Worm (Caenorhabditis elegans) whole organism, L4 larva: ENCODE measurements around the gene R10D12.10.
A peak's percentile ranks its signal among the peaks of the same experiment; 100 is the strongest.

Source experiments
- F26F4.8 ChIP-seq: fragments of 200-800 bp; sonication (Bioruptor generic); conservative IDR thresholded peaks from 2 replicates; pipeline ENCODE4 v1.3.6; 2022; ENCODE audit warnings: missing genetic modification characterization, missing compliant biosample characterization
- T20F7.1 ChIP-seq: fragments of 200-800 bp; sonication (Bioruptor generic); optimal IDR thresholded peaks from 2 replicates; lab custom pipeline; 2018; ENCODE audit warnings: mild to moderate bottlenecking, missing genetic modification characterization, missing compliant biosample characterization
- T26A8.4 ChIP-seq: fragments of 200-800 bp; sonication (Bioruptor generic); IDR thresholded peaks from 2 replicates; pipeline ENCODE4 v1.3.6; 2022; ENCODE audit warnings: missing genetic modification characterization, missing compliant biosample characterization
- Y75B8A.6 ChIP-seq: fragments of 200-800 bp; sonication (Bioruptor generic); IDR thresholded peaks from 2 replicates; pipeline ENCODE4 v1.3.6; 2022; ENCODE audit warnings: missing genetic modification reagents, missing genetic modification characterization, missing compliant biosample characterization
- ZK546.5 ChIP-seq, 2 experiments: sonication (generic microtip); optimal IDR thresholded peaks; 2 replicates each; lab custom pipeline; 2017; ENCODE audit warnings: missing biosample characterization in 2 of 2, missing genetic modification characterization in 2 of 2
- aha-1 ChIP-seq: fragments of 150-350 bp; peaks from one replicate; lab custom pipeline; 2014; ENCODE audit warnings: missing biosample characterization, missing genetic modification characterization
- aly-2 ChIP-seq: sonication (generic microtip); optimal IDR thresholded peaks from 2 replicates; lab custom pipeline; 2018; ENCODE audit warnings: missing biosample characterization, missing genetic modification characterization
- arid-1 ChIP-seq: fragments of 200-800 bp; sonication (Bioruptor generic); conservative IDR thresholded peaks from 2 replicates; pipeline ENCODE4 v1.3.6; 2022; ENCODE audit warnings: missing genetic modification reagents, missing genetic modification characterization, missing compliant biosample characterization
- daf-19 ChIP-seq: fragments of 200-800 bp; sonication (Bioruptor generic); conservative IDR thresholded peaks from 2 replicates; pipeline ENCODE4 v1.3.6; 2022; ENCODE audit warnings: missing genetic modification characterization, missing compliant biosample characterization
- egl-43 ChIP-seq: fragments of 200-800 bp; sonication (Bioruptor generic); IDR thresholded peaks from 2 replicates; pipeline ENCODE4 v1.3.6; 2022; ENCODE audit warnings: missing genetic modification reagents, missing genetic modification characterization, missing compliant biosample characterization
- fos-1 ChIP-seq: fragments of 150-350 bp; optimal IDR thresholded peaks from 2 replicates; lab custom pipeline; 2014; ENCODE audit warnings: missing biosample characterization, missing genetic modification characterization
- gei-8 ChIP-seq: fragments of 200-800 bp; sonication (Bioruptor generic); optimal IDR thresholded peaks from 2 replicates; lab custom pipeline; 2018; ENCODE audit warnings: mild to moderate bottlenecking, missing genetic modification characterization, missing compliant biosample characterization
- hif-1 ChIP-seq, 2 experiments: sonication (generic microtip); optimal IDR thresholded peaks; 2 replicates each; lab custom pipeline; 2016 to 2017; ENCODE audit warnings: missing compliant biosample characterization in 2 of 2, missing genetic modification characterization in 2 of 2, missing genetic modification reagents in 2 of 2, missing genotype in 2 of 2, mild to moderate bottlenecking in 1 of 2
- lin-13 ChIP-seq: fragments of 150-350 bp; optimal IDR thresholded peaks from 2 replicates; lab custom pipeline; 2014; ENCODE audit warnings: missing biosample characterization, missing genetic modification reagents, missing genetic modification characterization
- lin-29 ChIP-seq: fragments of 200-800 bp; sonication (Bioruptor generic); IDR thresholded peaks from 2 replicates; pipeline ENCODE4 v1.3.6; 2022; ENCODE audit warnings: missing genetic modification reagents, missing genetic modification characterization, missing compliant biosample characterization
- mdl-1 ChIP-seq, 2 experiments: fragments of 150-350 bp in 1 of 2; sonication (generic microtip) in 1 of 2; optimal IDR thresholded peaks; 2 replicates each; lab custom pipeline; 2014 to 2017; ENCODE audit warnings: missing biosample characterization in 2 of 2, missing genetic modification characterization in 2 of 2
- mdt-29 ChIP-seq: fragments of 200-800 bp; sonication (Bioruptor generic); IDR thresholded peaks from 2 replicates; pipeline ENCODE4 v1.3.6; 2022; ENCODE audit warnings: missing genetic modification reagents, missing genetic modification characterization, missing compliant biosample characterization
- mes-2 ChIP-seq: sonication (generic microtip); optimal IDR thresholded peaks from 2 replicates; lab custom pipeline; 2016; ENCODE audit warnings: missing genotype, mild to moderate bottlenecking, missing genetic modification characterization, missing compliant biosample characterization; ENCODE audit not compliant: poor library complexity, severe bottlenecking
- mxl-3 ChIP-seq: fragments of 200-800 bp; sonication (Bioruptor generic); optimal IDR thresholded peaks from 2 replicates; lab custom pipeline; 2018; ENCODE audit warnings: mild to moderate bottlenecking, missing genetic modification characterization, missing compliant biosample characterization
- nhr-25 ChIP-seq: sonication (generic microtip); optimal IDR thresholded peaks from 2 replicates; lab custom pipeline; 2017; ENCODE audit warnings: missing genetic modification characterization, mild to moderate bottlenecking, missing compliant biosample characterization, antibody characterized with exemption, moderate library complexity, borderline replicate concordance; ENCODE audit not compliant: insufficient read depth
- nhr-28 ChIP-seq: fragments of 150-350 bp; optimal IDR thresholded peaks from 2 replicates; lab custom pipeline; 2014; ENCODE audit warnings: missing biosample characterization, missing genetic modification characterization
- pqm-1 ChIP-seq: sonication (generic microtip); optimal IDR thresholded peaks from 2 replicates; lab custom pipeline; 2017; ENCODE audit warnings: missing biosample characterization, missing genetic modification characterization
- rbr-2 ChIP-seq: sonication (generic microtip); optimal IDR thresholded peaks from 2 replicates; lab custom pipeline; 2016; ENCODE audit warnings: missing genotype, missing genetic modification characterization, missing compliant biosample characterization
- set-16 ChIP-seq: fragments of 200-800 bp; sonication (Bioruptor generic); IDR thresholded peaks from 2 replicates; pipeline ENCODE4 v1.3.6; 2022; ENCODE audit warnings: missing genetic modification reagents, missing genetic modification characterization, missing compliant biosample characterization
- skn-1 ChIP-seq: fragments of 150-350 bp; optimal IDR thresholded peaks from 2 replicates; lab custom pipeline; 2014; ENCODE audit warnings: missing biosample characterization, missing genetic modification characterization
- spr-1 ChIP-seq: sonication (generic microtip); optimal IDR thresholded peaks from 2 replicates; lab custom pipeline; 2016; ENCODE audit warnings: mild to moderate bottlenecking, missing genetic modification characterization, missing compliant biosample characterization
- tag-97 ChIP-seq: fragments of 200-800 bp; sonication (Bioruptor generic); IDR thresholded peaks from 2 replicates; pipeline ENCODE4 v1.3.6; 2022; ENCODE audit warnings: missing genetic modification characterization, missing compliant biosample characterization
- unc-130 ChIP-seq: sonication (generic microtip); optimal IDR thresholded peaks from 2 replicates; lab custom pipeline; 2016; ENCODE audit warnings: missing genetic modification reagents, missing genetic modification characterization, missing compliant biosample characterization
- unc-39 ChIP-seq: sonication (generic microtip); optimal IDR thresholded peaks from 2 replicates; lab custom pipeline; 2017; ENCODE audit warnings: missing biosample characterization, missing genetic modification characterization
- zip-2 ChIP-seq: fragments of 150-350 bp; optimal IDR thresholded peaks from 2 replicates; lab custom pipeline; 2014; ENCODE audit warnings: missing biosample characterization, missing genetic modification characterization

The R10D12.10 gene

DNA sequence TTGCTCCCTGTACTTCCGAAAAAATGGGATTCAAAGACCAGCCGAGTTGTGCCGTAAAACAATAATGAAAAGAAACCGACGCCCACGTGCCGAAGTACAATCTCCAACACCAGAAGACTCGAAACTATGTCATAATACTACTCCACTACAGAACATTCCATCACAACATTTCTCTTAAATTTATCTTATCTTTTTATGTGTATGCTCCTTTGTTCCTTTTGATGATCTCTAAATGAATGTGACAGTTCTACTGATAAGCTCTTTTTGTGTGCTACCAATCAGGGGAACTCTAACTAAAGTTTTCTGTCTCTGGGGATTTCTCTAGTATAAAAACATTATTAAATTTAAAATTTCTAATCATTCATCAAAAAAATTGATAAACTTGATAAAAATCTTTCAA, 28.7 kb upstream of the R10D12.10 start (continued):
- no peak for TF ChIP-seq unc-130 (GFP tag; lab: Kevin White, UChicago)
- TF ChIP-seq mdt-29 (GFP tag; lab: Robert Waterston, UW), result no peak
- TF ChIP-seq F26F4.8 (GFP tag; lab: Robert Waterston, UW), result no peak
- no peak for TF ChIP-seq skn-1 (tag; lab: Kevin White, UChicago)
- no peak for TF ChIP-seq ZK546.5 (tag; optimal IDR thresholded peaks at IDR 0.05; lab: Kevin White, UChicago)
- TF ChIP-seq T20F7.1, result peak; percentile 46
- no peak for TF ChIP-seq Y75B8A.6 (GFP tag; lab: Robert Waterston, UW)
- TF ChIP-seq pqm-1 (tag; lab: Kevin White, UChicago), result peak; percentile 95
- no peak for TF ChIP-seq rbr-2 (tag; lab: Kevin White, UChicago)
- TF ChIP-seq set-16 (GFP tag; lab: Robert Waterston, UW), result no peak
- TF ChIP-seq mes-2 (tag; lab: Kevin White, UChicago), result no peak
- TF ChIP-seq tag-97 (GFP tag; lab: Robert Waterston, UW), result no peak
- TF ChIP-seq lin-13, result no peak
- TF ChIP-seq gei-8 (GFP tag; lab: Kevin White, UChicago), result no peak
- TF ChIP-seq spr-1 (tag; lab: Kevin White, UChicago), result no peak
- no peak for TF ChIP-seq T26A8.4 (GFP tag; lab: Robert Waterston, UW)
- TF ChIP-seq egl-43, result no peak
- TF ChIP-seq unc-39 (tag; lab: Kevin White, UChicago), result no peak
- TF ChIP-seq arid-1 (GFP tag; lab: Robert Waterston, UW), result 0 out of 2 replicates have a peak, but pooled peaks have one; percentile 9
- TF ChIP-seq mdl-1 (tag; optimal IDR thresholded peaks at IDR 0.05; lab: Kevin White, UChicago), result no peak

DNA sequence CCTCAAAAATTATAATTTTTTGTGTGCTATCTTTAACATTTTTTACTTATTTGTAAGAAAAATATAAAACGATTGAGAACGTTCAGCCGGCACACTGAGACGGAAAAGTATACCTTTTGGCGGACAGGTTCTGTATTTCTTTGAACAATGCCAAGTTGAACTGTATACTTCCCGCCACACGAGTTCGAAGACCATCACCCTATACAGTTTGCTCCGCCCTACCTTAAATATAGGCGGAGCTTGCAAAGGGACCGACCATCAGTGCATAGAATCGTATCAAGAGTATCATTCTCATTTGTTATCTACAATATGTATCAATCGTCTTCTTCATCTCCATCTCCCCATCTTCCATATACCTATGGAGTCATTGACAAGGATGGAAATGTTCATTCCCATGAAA, 26.7 kb upstream of the R10D12.10 start, which contains the start of gene end-1:
TSS of gene end-1 (plus strand) at position 301 of the 400 bp plus-strand sequence.
- no peak for TF ChIP-seq hif-1 (tag; optimal IDR thresholded peaks at IDR 0.05; lab: Kevin White, UChicago)
- no peak for TF ChIP-seq lin-13
- TF ChIP-seq, all 104 proteins: peak for 0

DNA sequence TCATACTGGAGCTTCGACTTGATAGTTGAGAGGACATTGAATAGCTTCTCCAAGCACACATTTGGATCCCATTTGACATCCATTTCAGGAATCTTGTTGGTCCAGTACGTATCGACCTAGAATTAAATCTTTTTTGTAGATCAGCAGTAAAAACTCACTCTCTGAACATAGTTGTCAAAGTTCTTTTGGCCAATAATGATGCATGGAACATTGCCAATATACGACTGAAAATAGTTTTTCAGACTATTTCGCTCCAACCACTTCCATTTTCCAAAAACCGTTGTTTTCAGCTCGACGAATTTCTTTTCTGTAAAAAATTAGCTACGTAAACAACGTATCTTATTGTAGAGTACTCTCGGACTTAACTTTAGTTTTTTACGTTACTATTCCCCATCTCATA, 23.5 kb upstream of the R10D12.10 start:
- TF ChIP-seq hif-1 (tag; optimal IDR thresholded peaks at IDR 0.05; lab: Kevin White, UChicago) (no peak), mxl-3 (GFP tag; lab: Kevin White, UChicago) (no peak), aha-1 (tag; lab: Kevin White, UChicago) (peak; percentile 91)
- TF ChIP-seq, all 104 proteins: peak for 1

DNA sequence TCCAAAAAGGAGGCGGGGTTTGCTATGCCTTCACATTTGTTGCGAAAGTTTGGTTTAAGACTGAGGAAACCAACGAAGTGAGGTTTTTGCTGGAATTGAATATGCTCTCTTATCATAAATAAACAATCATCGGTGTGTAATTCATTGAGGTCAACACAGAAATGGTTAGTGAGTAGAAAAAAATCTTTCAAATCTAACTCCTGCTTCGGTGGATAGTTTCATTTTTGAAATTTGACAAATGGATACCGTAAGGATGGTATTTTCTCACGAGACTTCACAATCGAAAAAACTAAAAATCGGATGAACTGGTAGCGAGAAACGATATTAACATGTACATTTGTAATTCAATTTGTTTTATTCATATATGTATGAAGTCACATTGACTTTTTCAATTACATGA, 22.7 kb upstream of the R10D12.10 start, which contains the start of gene eol-1:
TSS of gene eol-1 (minus strand) at position 101 of the 400 bp plus-strand sequence.
- no peak for TF ChIP-seq daf-19
- TF ChIP-seq lin-29 (GFP tag; lab: Robert Waterston, UW), result no peak
- no peak for TF ChIP-seq set-16 (GFP tag; lab: Robert Waterston, UW)
- no peak for TF ChIP-seq spr-1 (tag; lab: Kevin White, UChicago)
- TF ChIP-seq fos-1 (tag; lab: Kevin White, UChicago), result no peak

DNA sequence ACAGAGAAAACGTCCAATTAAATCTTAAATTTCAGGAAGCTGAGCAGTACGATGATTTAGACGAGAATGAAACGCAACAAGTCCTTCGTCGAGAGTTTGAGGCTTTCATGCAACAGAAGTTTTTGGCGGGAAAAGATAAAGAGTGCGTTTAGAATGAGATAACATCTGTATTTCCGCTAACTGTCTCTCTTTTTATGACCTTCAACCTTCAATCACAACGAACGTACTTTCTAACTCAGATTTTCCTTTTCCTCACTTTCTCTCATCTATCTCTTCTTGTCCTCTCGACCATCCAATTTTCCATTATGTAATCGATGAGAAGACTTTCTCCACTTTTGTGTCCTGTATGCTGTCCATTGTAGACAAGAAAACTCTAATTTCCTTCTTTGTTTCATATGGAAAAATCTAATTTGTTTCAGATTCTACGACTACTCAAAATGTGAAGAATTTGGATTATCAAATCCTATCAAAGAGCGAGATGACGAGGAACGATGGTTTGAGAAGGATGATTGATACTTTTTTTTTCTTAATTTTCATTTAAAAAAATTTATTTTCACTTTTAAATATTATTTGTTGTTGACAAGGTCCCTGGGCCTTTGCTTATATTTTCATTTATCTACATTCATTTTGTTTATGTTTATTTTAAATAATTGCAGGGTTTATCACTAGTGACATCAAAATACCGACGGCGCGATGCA, 5.3 kb upstream of the R10D12.10 start, which contains the start of gene sao-1:
TSS of gene sao-1 (plus strand) at position 648 of the 698 bp plus-strand sequence.
- no peak for TF ChIP-seq aly-2 (tag; lab: Kevin White, UChicago)
- TF ChIP-seq zip-2, result no peak
- no peak for TF ChIP-seq daf-19
- peak; percentile 29 for TF ChIP-seq nhr-25 (tag; lab: Kevin White, UChicago)
- TF ChIP-seq nhr-28 (tag; lab: Kevin White, UChicago), result peak; percentile 5
- no peak for TF ChIP-seq T26A8.4 (GFP tag; lab: Robert Waterston, UW)
